Worm (Caenorhabditis elegans) whole organism, L3 larva: ENCODE measurements around the gene Y66C5A.2.

Experiments
- R02D3.7 ChIP-seq: fragments of 150-350 bp; optimal IDR thresholded peaks from 2 replicates; lab custom pipeline; 2014; ENCODE audit warnings: missing biosample characterization, missing genetic modification characterization
- ama-1 ChIP-seq: fragments of 150-350 bp; optimal IDR thresholded peaks from 2 replicates; lab custom pipeline; 2018
- ceh-82 ChIP-seq: fragments of 150-350 bp; optimal IDR thresholded peaks from 2 replicates; lab custom pipeline; 2014; ENCODE audit warnings: missing biosample characterization, missing genetic modification characterization
- daf-12 ChIP-seq: fragments of 150-350 bp; optimal IDR thresholded peaks from 2 replicates; lab custom pipeline; 2014; ENCODE audit warnings: missing biosample characterization, missing genetic modification reagents, missing genetic modification characterization
- egl-27 ChIP-seq: sonication (generic microtip); optimal IDR thresholded peaks from 4 replicates; lab custom pipeline; 2017; ENCODE audit warnings: missing biosample characterization, missing genetic modification reagents, missing genetic modification characterization
- elt-3 ChIP-seq, 3 experiments: fragments of 150-350 bp in 1 of 3; sonication (generic microtip) in 2 of 3; optimal IDR thresholded peaks; 2 replicates in 2 of 3; 4 replicates in 1 of 3; lab custom pipeline; 2014 to 2017; ENCODE audit warnings: missing biosample characterization in 3 of 3, missing genetic modification characterization in 3 of 3
- fkh-2 ChIP-seq: fragments of 150-350 bp; optimal IDR thresholded peaks from 2 replicates; lab custom pipeline; 2014; ENCODE audit warnings: missing biosample characterization, missing genetic modification reagents, missing genetic modification characterization
- mdl-1 ChIP-seq: fragments of 150-350 bp; optimal IDR thresholded peaks from 2 replicates; lab custom pipeline; 2014; ENCODE audit warnings: missing biosample characterization, missing genetic modification characterization
- nhr-12 ChIP-seq: fragments of 150-350 bp; optimal IDR thresholded peaks from 2 replicates; lab custom pipeline; 2014; ENCODE audit warnings: missing biosample characterization, missing genetic modification characterization
- nhr-23 ChIP-seq: fragments of 150-350 bp; optimal IDR thresholded peaks from 2 replicates; lab custom pipeline; 2014; ENCODE audit warnings: missing biosample characterization, missing genetic modification reagents, missing genetic modification characterization
- nhr-237 ChIP-seq: fragments of 150-350 bp; optimal IDR thresholded peaks from 2 replicates; lab custom pipeline; 2014; ENCODE audit warnings: missing biosample characterization, missing genetic modification characterization
- pha-4 ChIP-seq: fragments of 150-350 bp; optimal IDR thresholded peaks from 2 replicates; lab custom pipeline; 2014; ENCODE audit warnings: missing biosample characterization, missing genetic modification reagents, missing genetic modification characterization
- skn-1 ChIP-seq: fragments of 150-350 bp; optimal IDR thresholded peaks from 2 replicates; lab custom pipeline; 2014; ENCODE audit warnings: missing biosample characterization, missing genetic modification characterization

DNA sequence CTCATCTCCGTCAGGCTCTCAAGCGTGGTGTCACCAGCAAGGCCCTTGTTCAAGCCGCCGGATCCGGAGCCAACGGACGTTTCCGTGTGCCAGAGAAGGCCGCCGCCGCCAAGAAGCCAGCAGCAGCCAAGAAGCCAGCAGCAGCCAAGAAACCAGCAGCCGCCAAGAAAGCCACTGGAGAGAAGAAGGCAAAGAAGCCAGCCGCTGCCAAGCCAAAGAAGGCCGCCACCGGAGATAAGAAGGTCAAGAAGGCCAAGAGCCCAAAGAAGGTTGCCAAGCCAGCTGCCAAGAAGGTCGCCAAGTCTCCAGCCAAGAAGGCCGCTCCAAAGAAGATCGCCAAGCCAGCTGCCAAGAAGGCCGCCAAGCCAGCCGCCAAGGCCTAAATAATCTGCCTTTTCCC is 30.0 kb downstream of the Y66C5A.2 start:
- TF ChIP-seq daf-12, result no peak
- no peak for TF ChIP-seq mdl-1
- no peak for TF ChIP-seq nhr-237 (tag; lab: Kevin White, UChicago)
- no peak for TF ChIP-seq ceh-82 (tag; lab: Kevin White, UChicago)
- no peak for TF ChIP-seq ama-1 (lab: Kevin White, UChicago)
- no peak for TF ChIP-seq egl-27 (tag; lab: Kevin White, UChicago)
- no peak for TF ChIP-seq fkh-2 (tag; lab: Kevin White, UChicago)
- no peak for TF ChIP-seq R02D3.7 (tag; lab: Kevin White, UChicago)
- TF ChIP-seq skn-1, result no peak
- no peak for TF ChIP-seq elt-3 (tag; optimal IDR thresholded peaks at IDR 0.05; lab: Kevin White, UChicago)
- no peak for TF ChIP-seq pha-4 (tag; lab: Kevin White, UChicago)
- no peak for TF ChIP-seq nhr-23 (tag; lab: Kevin White, UChicago)
- TF ChIP-seq nhr-12, result no peak
